Worm (Caenorhabditis elegans) whole organism, L1 larva: ENCODE data around the gene nhx-2.

Source experiments
- C34B4.2 ChIP-seq: sonication (generic microtip); optimal IDR thresholded peaks from 2 replicates; lab custom pipeline; 2017; ENCODE audit warnings: mild to moderate bottlenecking, missing genetic modification characterization, missing compliant biosample characterization
- F16B12.6 ChIP-seq: fragments of 150-350 bp; optimal IDR thresholded peaks from 2 replicates; lab custom pipeline; 2014; ENCODE audit warnings: missing biosample characterization, missing genetic modification characterization
- alr-1 ChIP-seq: fragments of 200-800 bp; sonication (Bioruptor generic); optimal IDR thresholded peaks from 2 replicates; lab custom pipeline; 2018; ENCODE audit warnings: borderline replicate concordance, mild to moderate bottlenecking, missing genetic modification characterization, missing compliant biosample characterization
- blmp-1 ChIP-seq: fragments of 150-350 bp; optimal IDR thresholded peaks from 2 replicates; lab custom pipeline; 2014; ENCODE audit warnings: missing biosample characterization, missing genetic modification characterization
- ceh-8 ChIP-seq: fragments of 200-800 bp; sonication (Bioruptor generic); optimal IDR thresholded peaks from 2 replicates; lab custom pipeline; 2018; ENCODE audit warnings: mild to moderate bottlenecking, missing genetic modification characterization, moderate library complexity, missing compliant biosample characterization
- ceh-90 ChIP-seq: sonication (generic microtip); optimal IDR thresholded peaks from 2 replicates; lab custom pipeline; 2016; ENCODE audit warnings: missing genetic modification characterization, missing compliant biosample characterization
- dpl-1 ChIP-seq, 3 experiments: fragments of 150-350 bp in 2 of 3; sonication (generic microtip) in 1 of 3; optimal IDR thresholded peaks; 2 replicates each; lab custom pipeline; 2014 to 2017; ENCODE audit warnings: missing biosample characterization in 3 of 3, missing genetic modification characterization in 3 of 3, missing genetic modification reagents in 3 of 3
- efl-1 ChIP-seq, 4 experiments: fragments of 150-350 bp; optimal IDR thresholded peaks in 3 of 4; peaks in 1 of 4; 1 replicate in 1 of 4; 2 replicates in 3 of 4; lab custom pipeline; 2014; ENCODE audit warnings: missing biosample characterization in 2 of 4, missing genetic modification characterization in 2 of 4, missing genetic modification reagents in 2 of 4
- fkh-10 ChIP-seq: sonication (generic microtip); optimal IDR thresholded peaks from 2 replicates; lab custom pipeline; 2017; ENCODE audit warnings: missing biosample characterization, missing genetic modification reagents, missing genetic modification characterization
- fkh-4 ChIP-seq: sonication (generic microtip); optimal IDR thresholded peaks from 2 replicates; lab custom pipeline; 2016; ENCODE audit warnings: missing compliant biosample characterization, missing genetic modification characterization, borderline replicate concordance
- grh-1 ChIP-seq: fragments of 200-800 bp; sonication (Bioruptor generic); IDR thresholded peaks from 2 replicates; pipeline ENCODE4 v1.3.6; 2022; ENCODE audit warnings: missing genetic modification reagents, missing genetic modification characterization, missing compliant biosample characterization
- hpl-2 ChIP-seq: fragments of 150-350 bp; optimal IDR thresholded peaks from 2 replicates; lab custom pipeline; 2014; ENCODE audit warnings: missing biosample characterization, missing genetic modification reagents, missing genetic modification characterization
- lin-15B ChIP-seq: fragments of 150-350 bp; sonication (generic microtip); optimal IDR thresholded peaks from 3 replicates; lab custom pipeline; 2014; ENCODE audit warnings: missing biosample characterization, missing genetic modification characterization
- lin-35 ChIP-seq, 2 experiments: fragments of 150-350 bp; optimal IDR thresholded peaks; 2 replicates each; lab custom pipeline; 2014; ENCODE audit warnings: missing biosample characterization in 2 of 2, missing genetic modification characterization in 2 of 2, missing genetic modification reagents in 2 of 2
- lsy-2 ChIP-seq, 2 experiments: fragments of 150-350 bp; optimal IDR thresholded peaks; 2 replicates each; lab custom pipeline; 2014; ENCODE audit warnings: missing biosample characterization in 2 of 2, missing genetic modification characterization in 2 of 2
- mef-2 ChIP-seq: fragments of 150-350 bp; optimal IDR thresholded peaks from 2 replicates; lab custom pipeline; 2014; ENCODE audit warnings: missing biosample characterization, missing genetic modification characterization
- mep-1 ChIP-seq: fragments of 150-350 bp; optimal IDR thresholded peaks from 2 replicates; lab custom pipeline; 2014; ENCODE audit warnings: missing biosample characterization, missing genetic modification characterization
- nhr-19 ChIP-seq: fragments of 200-800 bp; sonication (Bioruptor generic); conservative IDR thresholded peaks from 2 replicates; pipeline ENCODE4 v1.3.6; 2022; ENCODE audit warnings: missing genetic modification characterization, missing compliant biosample characterization
- nhr-237 ChIP-seq: fragments of 150-350 bp; optimal IDR thresholded peaks from 2 replicates; lab custom pipeline; 2014; ENCODE audit warnings: missing biosample characterization, missing genetic modification characterization
- nhr-28 ChIP-seq: fragments of 150-350 bp; optimal IDR thresholded peaks from 2 replicates; lab custom pipeline; 2014; ENCODE audit warnings: missing biosample characterization, missing genetic modification characterization
- nhr-90 ChIP-seq: sonication (generic microtip); optimal IDR thresholded peaks from 2 replicates; lab custom pipeline; 2016; ENCODE audit warnings: mild to moderate bottlenecking, missing genetic modification characterization, missing compliant biosample characterization; ENCODE audit not compliant: poor library complexity
- skn-1 ChIP-seq: fragments of 150-350 bp; optimal IDR thresholded peaks from 2 replicates; lab custom pipeline; 2014; ENCODE audit warnings: missing biosample characterization, missing genetic modification characterization
- snu-23 ChIP-seq: sonication (generic microtip); optimal IDR thresholded peaks from 2 replicates; lab custom pipeline; 2016; ENCODE audit warnings: missing genetic modification characterization, missing compliant biosample characterization
- unc-30 ChIP-seq: sonication (generic microtip); optimal IDR thresholded peaks from 2 replicates; lab custom pipeline; 2017; ENCODE audit warnings: missing biosample characterization, missing genetic modification characterization
- unc-86 ChIP-seq: sonication (generic microtip); optimal IDR thresholded peaks from 2 replicates; lab custom pipeline; 2016; ENCODE audit warnings: missing genetic modification characterization, missing compliant biosample characterization
- unc-98 ChIP-seq: fragments of 200-800 bp; sonication (Bioruptor generic); IDR thresholded peaks from 2 replicates; pipeline ENCODE4 v1.3.6; 2022; ENCODE audit warnings: missing genetic modification characterization, missing compliant biosample characterization
- vab-15 ChIP-seq: sonication (generic microtip); optimal IDR thresholded peaks from 2 replicates; lab custom pipeline; 2017; ENCODE audit warnings: missing genotype, mild to moderate bottlenecking, missing genetic modification characterization, missing compliant biosample characterization
- xbp-1 ChIP-seq: sonication (generic microtip); optimal IDR thresholded peaks from 2 replicates; lab custom pipeline; 2016; ENCODE audit warnings: missing genetic modification characterization, missing compliant biosample characterization
- zip-4 ChIP-seq: fragments of 200-800 bp; sonication (Bioruptor generic); optimal IDR thresholded peaks from 2 replicates; lab custom pipeline; 2018; ENCODE audit warnings: mild to moderate bottlenecking, missing genetic modification characterization, moderate library complexity, missing compliant biosample characterization
- ztf-4 ChIP-seq: fragments of 150-350 bp; optimal IDR thresholded peaks from 2 replicates; lab custom pipeline; 2014; ENCODE audit warnings: missing biosample characterization, missing genetic modification characterization

Gene nhx-2

DNA sequence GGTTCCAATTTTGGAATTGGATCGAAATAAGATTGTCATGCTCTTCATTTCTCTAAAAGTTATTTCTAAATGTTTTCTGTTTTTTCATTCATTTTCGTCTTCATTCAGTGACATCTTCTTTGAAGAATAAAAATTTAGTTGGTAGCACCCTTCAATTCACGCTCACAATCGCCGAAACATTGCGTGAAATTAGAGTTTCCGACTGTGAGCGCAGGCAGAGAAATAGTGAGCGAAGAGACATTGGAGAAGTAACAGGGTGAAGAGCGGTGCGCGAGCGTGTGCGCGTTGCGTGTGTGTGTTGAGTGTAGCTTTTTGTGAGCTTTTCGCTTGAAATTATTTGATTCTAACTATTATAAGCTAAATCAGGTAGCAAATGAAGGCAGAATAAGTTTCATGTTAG, 24.3 kb downstream of the nhx-2 start (continued):
- TF ChIP-seq C34B4.2 (no peak), vab-15 (tag; lab: Kevin White, UChicago) (no peak), hpl-2 (GFP tag; lab: Kevin White, UChicago) (no peak)

DNA sequence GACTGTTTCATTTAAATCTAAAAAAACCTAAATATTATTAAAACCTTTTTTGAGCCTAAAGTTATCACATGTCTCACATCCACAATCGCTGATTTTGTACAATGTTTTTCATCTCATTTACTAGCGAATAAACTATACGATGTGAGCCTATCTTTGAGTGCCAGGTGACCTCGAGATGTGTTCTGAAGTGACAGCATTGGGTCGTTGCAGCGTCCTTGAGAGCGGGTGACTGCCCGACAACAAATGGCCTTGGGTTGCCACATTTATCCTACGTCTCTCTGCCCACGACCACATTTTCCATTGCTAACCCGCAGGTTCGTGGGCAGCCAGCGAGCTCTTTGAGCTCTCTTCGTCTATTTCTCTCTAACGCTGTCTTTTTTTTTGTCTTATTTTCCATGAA, 26.8 kb downstream of the nhx-2 start, which contains the start of gene lir-2:
Gene lir-2 (plus strand): TSS at position 301 of the 400 bp plus-strand sequence.
- TF ChIP-seq efl-1 (optimal IDR thresholded peaks at IDR 0.05; lab: Kevin White, UChicago) (peak in 1 of 2 experiments; percentile 3), efl-1 (GFP tag; optimal IDR thresholded peaks at IDR 0.05 in 1 of 2; lab: Kevin White, UChicago) (no peak), nhr-19 (no peak), alr-1 (tag; lab: Kevin White, UChicago) (no peak)

DNA sequence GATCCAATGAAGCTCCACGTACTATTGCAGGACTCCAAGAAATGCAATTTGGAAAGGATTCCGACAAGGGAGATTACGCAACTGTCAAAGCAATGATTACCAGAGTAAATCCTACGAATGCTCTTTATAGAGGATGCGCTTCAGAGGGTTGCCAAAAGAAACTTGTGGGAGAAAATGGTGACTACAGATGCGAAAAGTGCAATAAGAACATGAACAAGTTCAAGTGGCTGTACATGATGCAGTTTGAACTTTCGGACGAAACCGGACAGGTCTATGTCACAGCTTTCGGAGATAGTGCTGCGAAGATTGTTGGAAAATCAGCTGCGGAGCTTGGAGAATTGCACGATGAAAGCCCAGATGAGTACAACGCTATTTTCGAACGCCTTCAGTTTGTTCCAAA, 27.4 kb downstream of the nhx-2 start:
- no peak for TF ChIP-seq vab-15 (tag; lab: Kevin White, UChicago)
- no peak for TF ChIP-seq fkh-4 (tag; lab: Kevin White, UChicago)
- TF ChIP-seq lin-35 (GFP tag; optimal IDR thresholded peaks at IDR 0.05; lab: Kevin White, UChicago): no peak
- TF ChIP-seq ceh-90 (tag; lab: Kevin White, UChicago): no peak
- no peak for TF ChIP-seq nhr-90 (tag; lab: Kevin White, UChicago)
- no peak for TF ChIP-seq unc-30 (tag; lab: Kevin White, UChicago)

DNA sequence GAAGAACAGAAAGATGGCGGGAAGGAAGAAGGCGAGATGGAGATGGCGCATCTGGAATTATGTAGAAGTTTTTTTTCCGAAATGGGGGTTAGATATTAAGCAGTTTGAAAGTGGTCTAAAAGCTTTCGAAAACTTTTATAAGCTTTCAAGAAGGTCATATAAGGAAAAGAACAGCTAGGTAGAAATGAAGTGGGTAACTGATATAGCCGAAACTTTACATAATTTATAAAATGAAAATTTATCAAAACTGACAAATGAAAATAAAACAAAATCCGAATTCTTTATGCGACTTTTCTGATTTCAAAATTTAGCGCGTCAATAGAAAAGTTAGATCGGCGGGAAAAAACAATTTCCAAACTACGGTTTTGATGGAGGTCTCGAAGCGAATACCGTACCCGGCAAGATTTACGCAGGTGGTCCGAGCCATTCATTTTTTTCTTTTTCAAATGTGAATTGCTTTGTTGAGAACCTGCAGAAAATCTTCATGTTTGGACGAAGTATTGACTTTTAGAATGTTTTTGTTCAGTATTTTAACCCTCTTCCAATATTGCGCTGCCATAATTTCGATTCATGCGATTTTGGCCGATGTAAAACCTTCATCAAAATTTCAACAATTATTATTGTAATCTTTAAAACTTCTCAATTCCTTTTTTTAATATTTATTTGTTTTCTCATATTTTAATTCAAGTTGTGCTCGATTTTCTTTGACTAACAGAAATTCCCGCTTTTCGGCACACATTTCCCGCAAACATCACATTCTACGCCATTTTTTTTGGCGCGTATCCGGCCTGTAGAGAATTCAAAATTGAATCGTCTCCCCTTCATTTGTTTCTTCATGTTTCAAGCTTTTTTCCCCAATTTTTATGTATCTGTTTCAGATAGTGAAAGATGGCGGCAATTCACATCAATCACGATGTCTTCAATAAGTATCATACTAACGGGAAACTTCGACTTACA, 29.8 kb downstream of the nhx-2 start, which contains the start of the genes F18A1.7 and rpa-1:
Gene F18A1.7 (minus strand): TSS at position 51 of the 957 bp plus-strand sequence.
Gene rpa-1 (plus strand): TSS at position 879 of the 957 bp plus-strand sequence.
- TF ChIP-seq unc-86 (no peak), lsy-2 (tag; optimal IDR thresholded peaks at IDR 0.05; lab: Kevin White, UChicago) (peak; percentile 11 to 60), zip-4 (GFP tag; lab: Kevin White, UChicago) (no peak), nhr-237 (no peak), F16B12.6 (tag; lab: Kevin White, UChicago) (peak; percentile 78), mef-2 (tag; lab: Kevin White, UChicago) (no peak), dpl-1 (GFP tag; optimal IDR thresholded peaks at IDR 0.05; lab: Kevin White, UChicago) (peak; percentile 53 to 82 (median 71)), lin-35 (GFP tag; optimal IDR thresholded peaks at IDR 0.05; lab: Kevin White, UChicago) (peak; percentile 59 to 76), efl-1 (optimal IDR thresholded peaks at IDR 0.05; lab: Kevin White, UChicago) (peak; percentile 36 to 54), efl-1 (GFP tag; optimal IDR thresholded peaks at IDR 0.05 in 1 of 2; lab: Kevin White, UChicago) (peak; percentile 9 to 62), blmp-1 (tag; lab: Kevin White, UChicago) (peak; percentile 39), unc-98 (GFP tag; lab: Robert Waterston, UW) (no peak), snu-23 (GFP tag; lab: Kevin White, UChicago) (peak; percentile 15), grh-1 (GFP tag; lab: Robert Waterston, UW) (no peak), mep-1 (peak; percentile 25), ztf-4 (tag; lab: Kevin White, UChicago) (no peak), skn-1 (tag; lab: Kevin White, UChicago) (no peak), ceh-8 (GFP tag; lab: Kevin White, UChicago) (no peak), fkh-10 (GFP tag; lab: Kevin White, UChicago) (no peak)

DNA sequence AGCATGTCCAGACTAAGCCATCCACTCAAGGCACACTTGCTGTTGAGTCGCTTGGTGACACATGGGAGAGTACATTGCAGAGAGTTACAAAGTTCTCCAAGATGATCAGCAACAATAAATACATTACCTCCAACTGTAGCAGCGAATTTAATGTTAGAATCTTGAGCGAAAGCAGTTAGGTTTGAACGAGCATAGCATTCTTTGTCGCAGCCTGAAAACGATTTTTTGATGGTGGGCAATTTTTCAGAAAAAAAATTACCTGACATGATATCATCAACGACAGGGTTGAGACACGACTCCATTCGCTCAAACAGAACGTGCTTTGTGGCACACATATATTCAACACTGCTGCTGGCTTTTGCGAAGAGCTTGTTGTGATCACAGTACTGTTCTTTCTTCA, 30.7 kb downstream of the nhx-2 start:
- TF ChIP-seq lin-15B (tag; lab: Kevin White, UChicago) (no peak), nhr-28 (tag; lab: Kevin White, UChicago) (no peak), xbp-1 (tag; lab: Kevin White, UChicago) (no peak), efl-1 (optimal IDR thresholded peaks at IDR 0.05; lab: Kevin White, UChicago) (no peak), efl-1 (GFP tag; optimal IDR thresholded peaks at IDR 0.05 in 1 of 2; lab: Kevin White, UChicago) (peak in 1 of 2 experiments; percentile 51), unc-30 (tag; lab: Kevin White, UChicago) (no peak)
